Fruit fly (Drosophila melanogaster): ENCODE results near the gene CG13771.

CG13771 gene

dm6 chr2L:6648163-6648628 lies 15.2 kb downstream of the CG13771 start (continued):
- TF ChIP-seq E2f2 (GFP tag; IDR thresholded peaks at IDR 0.05): peak; percentile 80
- peak; percentile 90 for TF ChIP-seq tap (tag; optimal IDR thresholded peaks at IDR 0.05)
- peak; percentile 83 for TF ChIP-seq CG13123 (GFP tag; optimal IDR thresholded peaks at IDR 0.05)
- TF ChIP-seq gcm (GFP tag; optimal IDR thresholded peaks at IDR 0.05): peak; percentile 93
- TF ChIP-seq fd96Cb (tag; optimal IDR thresholded peaks at IDR 0.05): peak; percentile 93
- peak; percentile 81; the same call in 3 of the 4 replicates for TF ChIP-seq Gug (GFP tag; IDR thresholded peaks at IDR 0.05)
- peak; percentile 82 for TF ChIP-seq CG1603 (tag; optimal IDR thresholded peaks at IDR 0.05)
- no peak for TF ChIP-seq Hr39 (optimal IDR thresholded peaks at IDR 0.05)
- peak; percentile 46 for TF ChIP-seq Sry-β (GFP tag; optimal IDR thresholded peaks at IDR 0.05)
- TF ChIP-seq kah (GFP tag; optimal IDR thresholded peaks at IDR 0.05): peak; percentile 89
- TF ChIP-seq CG30020 (tag; optimal IDR thresholded peaks at IDR 0.05): peak; percentile 86
- TF ChIP-seq CkIIα-i1 (GFP tag; IDR thresholded peaks at IDR 0.05): peak; percentile 75
- TF ChIP-seq CHES-1-like (GFP tag; optimal IDR thresholded peaks at IDR 0.05): peak; percentile 89
- peak; percentile 78 for TF ChIP-seq CG7987 (GFP tag; optimal IDR thresholded peaks at IDR 0.05)
- peak; percentile 77 for TF ChIP-seq CG7928 (GFP tag; optimal IDR thresholded peaks at IDR 0.05)
- peak; percentile 89 for TF ChIP-seq chif (GFP tag; optimal IDR thresholded peaks at IDR 0.05)
- no peak for TF ChIP-seq cg (GFP tag; optimal IDR thresholded peaks at IDR 0.05)
- peak; percentile 75 for TF ChIP-seq CG10321 (GFP tag; IDR thresholded peaks at IDR 0.05)
- peak; percentile 88 for TF ChIP-seq CG4404 (GFP tag; IDR thresholded peaks at IDR 0.05)
- no peak for TF ChIP-seq CG7963 (GFP tag; IDR thresholded peaks at IDR 0.05; ENCODE audit: partially characterized antibody)
- TF ChIP-seq bsh (GFP tag; optimal IDR thresholded peaks at IDR 0.05): peak; percentile 77 to 92
- TF ChIP-seq Hsf (GFP tag; optimal IDR thresholded peaks at IDR 0.05): peak; percentile 96
- peak; percentile 29 for TF ChIP-seq btn (GFP tag; optimal IDR thresholded peaks at IDR 0.05)
- peak; percentile 90 for TF ChIP-seq maf-S (GFP tag; optimal IDR thresholded peaks at IDR 0.05)
- TF ChIP-seq CG17186 (GFP tag; optimal IDR thresholded peaks at IDR 0.05): peak; percentile 85
- peak; percentile 56 for TF ChIP-seq pfk (GFP tag; optimal IDR thresholded peaks at IDR 0.05)
- TF ChIP-seq dmrt11E (tag; optimal IDR thresholded peaks at IDR 0.05): peak; percentile 93
- TF ChIP-seq CG9727 (GFP tag; optimal IDR thresholded peaks at IDR 0.05): peak; percentile 97
- peak; percentile 88 for TF ChIP-seq CG33213 (GFP tag; optimal IDR thresholded peaks at IDR 0.05)
- peak; percentile 91 for TF ChIP-seq kay (GFP tag; optimal IDR thresholded peaks at IDR 0.05)
- TF ChIP-seq PHDP (tag; optimal IDR thresholded peaks at IDR 0.05): peak; percentile 96
- TF ChIP-seq sna (GFP tag; IDR thresholded peaks at IDR 0.05; ENCODE audit: partially characterized antibody): no peak
- peak; percentile 77 for TF ChIP-seq CG16779 (GFP tag; IDR thresholded peaks at IDR 0.05)
- TF ChIP-seq Fer1 (GFP tag; optimal IDR thresholded peaks at IDR 0.05): peak; percentile 97
- peak; percentile 87 for TF ChIP-seq CG17568 (GFP tag; optimal IDR thresholded peaks at IDR 0.05)
- TF ChIP-seq odd (GFP tag; optimal IDR thresholded peaks at IDR 0.05): peak; percentile 94
- peak; percentile 82 for TF ChIP-seq MTF-1 (GFP tag; optimal IDR thresholded peaks at IDR 0.05; ENCODE audit: borderline replicate concordance)
- TF ChIP-seq Taf1 (GFP tag; IDR thresholded peaks at IDR 0.05): peak; percentile 84
- TF ChIP-seq lola (GFP tag; optimal IDR thresholded peaks at IDR 0.05): peak in 1 of 3 experiments; percentile 94
- no peak for TF ChIP-seq unc-4 (GFP tag; IDR thresholded peaks at IDR 0.05; ENCODE audit: partially characterized antibody)
- peak; percentile 97 for TF ChIP-seq CG18599 (GFP tag; optimal IDR thresholded peaks at IDR 0.05)
- peak; percentile 88 for TF ChIP-seq CG7357 (GFP tag; IDR thresholded peaks at IDR 0.05)
- peak; percentile 91 for TF ChIP-seq CrebB (tag; optimal IDR thresholded peaks at IDR 0.05)
- TF ChIP-seq pzg (GFP tag; optimal IDR thresholded peaks at IDR 0.05): peak; percentile 36
- TF ChIP-seq CG3065 (GFP tag; optimal IDR thresholded peaks at IDR 0.05): peak; percentile 90
- peak; percentile 87 for TF ChIP-seq pb (GFP tag; optimal IDR thresholded peaks at IDR 0.05)
- TF ChIP-seq fd102C (GFP tag; optimal IDR thresholded peaks at IDR 0.05): peak; percentile 15
- TF ChIP-seq slp2 (GFP tag; optimal IDR thresholded peaks at IDR 0.05): peak; percentile 87
- TF ChIP-seq Dip2 (GFP tag; IDR thresholded peaks at IDR 0.05): peak; percentile 46; the same call in 1 of the 2 replicates
